Worm (Caenorhabditis elegans) whole organism, early embryonic: ENCODE results near the gene F20D6.2.

ENCODE experiments used
- B0310.2 ChIP-seq: sonication (generic microtip); optimal IDR thresholded peaks from 2 replicates; lab custom pipeline; 2016; ENCODE audit warnings: mild to moderate bottlenecking, missing genetic modification characterization, missing compliant biosample characterization
- F13C5.2 ChIP-seq: sonication (generic microtip); optimal IDR thresholded peaks from 2 replicates; lab custom pipeline; 2017; ENCODE audit warnings: mild to moderate bottlenecking, missing genetic modification characterization, inconsistent platforms, missing compliant biosample characterization
- ama-1 ChIP-seq: fragments of 150-350 bp; optimal IDR thresholded peaks from 2 replicates; lab custom pipeline; 2014
- ceh-13 ChIP-seq: fragments of 200-800 bp; sonication (Bioruptor generic); optimal IDR thresholded peaks from 2 replicates; lab custom pipeline; 2018; ENCODE audit warnings: mild to moderate bottlenecking, missing genetic modification characterization, missing compliant biosample characterization
- ceh-36 ChIP-seq: sonication (generic microtip); optimal IDR thresholded peaks from 2 replicates; lab custom pipeline; 2016; ENCODE audit warnings: missing genetic modification characterization, inconsistent platforms, missing compliant biosample characterization
- hmbx-1 ChIP-seq: sonication (generic microtip); optimal IDR thresholded peaks from 2 replicates; lab custom pipeline; 2016; ENCODE audit warnings: mild to moderate bottlenecking, missing genetic modification characterization, missing compliant biosample characterization
- hmg-4 ChIP-seq: fragments of 200-800 bp; sonication (Bioruptor generic); optimal IDR thresholded peaks from 2 replicates; lab custom pipeline; 2018; ENCODE audit warnings: mild to moderate bottlenecking, missing genetic modification characterization, missing compliant biosample characterization
- hnd-1 ChIP-seq: sonication (generic microtip); optimal IDR thresholded peaks from 2 replicates; lab custom pipeline; 2016; ENCODE audit warnings: missing genetic modification characterization, missing compliant biosample characterization
- pes-1 ChIP-seq: fragments of 200-800 bp; sonication (Bioruptor generic); IDR thresholded peaks from 2 replicates; pipeline ENCODE4 v1.3.6; 2022; ENCODE audit warnings: missing genetic modification reagents, missing genetic modification characterization, missing compliant biosample characterization
- scrt-1 ChIP-seq: fragments of 200-800 bp; sonication (Bioruptor generic); IDR thresholded peaks from 2 replicates; pipeline ENCODE4 v1.3.6; 2022; ENCODE audit warnings: missing genetic modification characterization, missing compliant biosample characterization
- tra-4 ChIP-seq: sonication (generic microtip); optimal IDR thresholded peaks from 2 replicates; lab custom pipeline; 2017; ENCODE audit warnings: missing genetic modification characterization, missing compliant biosample characterization

DNA sequence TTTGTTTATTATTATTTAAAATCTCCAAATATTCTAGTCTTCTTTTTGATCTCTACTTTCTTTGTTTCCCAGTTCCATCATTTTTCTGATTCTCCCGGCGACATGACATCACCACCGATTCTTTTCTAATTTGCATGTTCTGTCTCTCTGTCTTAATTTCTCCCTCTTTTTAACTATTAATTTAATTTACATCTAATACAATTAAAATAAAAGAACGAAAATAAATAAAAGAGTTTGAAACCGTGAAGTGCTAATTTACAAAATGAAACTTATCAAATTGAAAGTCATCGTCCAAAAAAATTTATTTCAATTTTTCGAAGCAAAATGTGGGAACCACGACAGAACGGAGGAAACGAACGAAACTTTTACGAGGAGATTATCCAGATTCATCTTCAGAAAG lies 26.2 kb upstream of the F20D6.2 start, which contains the start of gene F20D6.6:
- no peak for TF ChIP-seq ceh-36 (tag; lab: Kevin White, UChicago)
- no peak for TF ChIP-seq hmg-4
- no peak for TF ChIP-seq hnd-1 (tag; lab: Kevin White, UChicago)
- no peak for TF ChIP-seq hmbx-1 (tag; lab: Kevin White, UChicago)
- no peak for TF ChIP-seq ama-1 (lab: Kevin White, UChicago)
- no peak for TF ChIP-seq tra-4 (tag; lab: Kevin White, UChicago)
- no peak for TF ChIP-seq scrt-1 (GFP tag; lab: Robert Waterston, UW)
- no peak for TF ChIP-seq pes-1 (GFP tag; lab: Robert Waterston, UW)
- no peak for TF ChIP-seq B0310.2 (tag; lab: Kevin White, UChicago)
- no peak for TF ChIP-seq ceh-13 (GFP tag; lab: Kevin White, UChicago)
- no peak for TF ChIP-seq F13C5.2 (tag; lab: Kevin White, UChicago)
